Worm (Caenorhabditis elegans) whole organism, early embryonic: ENCODE measurements around the gene srbc-8.

Source experiments
- B0310.2 ChIP-seq: sonication (generic microtip); optimal IDR thresholded peaks from 2 replicates; lab custom pipeline; 2016; ENCODE audit warnings: mild to moderate bottlenecking, missing genetic modification characterization, missing compliant biosample characterization
- F13C5.2 ChIP-seq: sonication (generic microtip); optimal IDR thresholded peaks from 2 replicates; lab custom pipeline; 2017; ENCODE audit warnings: mild to moderate bottlenecking, missing genetic modification characterization, inconsistent platforms, missing compliant biosample characterization
- aly-1 ChIP-seq: sonication (generic microtip); optimal IDR thresholded peaks from 2 replicates; lab custom pipeline; 2016; ENCODE audit warnings: missing genetic modification characterization, missing compliant biosample characterization
- ama-1 ChIP-seq: fragments of 150-350 bp; optimal IDR thresholded peaks from 2 replicates; lab custom pipeline; 2014
- ceh-13 ChIP-seq: fragments of 200-800 bp; sonication (Bioruptor generic); optimal IDR thresholded peaks from 2 replicates; lab custom pipeline; 2018; ENCODE audit warnings: mild to moderate bottlenecking, missing genetic modification characterization, missing compliant biosample characterization
- ceh-36 ChIP-seq: sonication (generic microtip); optimal IDR thresholded peaks from 2 replicates; lab custom pipeline; 2016; ENCODE audit warnings: missing genetic modification characterization, inconsistent platforms, missing compliant biosample characterization
- ets-7 ChIP-seq: sonication (generic microtip); optimal IDR thresholded peaks from 2 replicates; lab custom pipeline; 2016; ENCODE audit warnings: missing genotype, missing genetic modification characterization, missing compliant biosample characterization
- flt-1 ChIP-seq: fragments of 200-800 bp; sonication (Bioruptor generic); IDR thresholded peaks from 2 replicates; pipeline ENCODE4 v1.3.6; 2022; ENCODE audit warnings: missing genetic modification characterization, missing compliant biosample characterization
- hmbx-1 ChIP-seq: sonication (generic microtip); optimal IDR thresholded peaks from 2 replicates; lab custom pipeline; 2016; ENCODE audit warnings: mild to moderate bottlenecking, missing genetic modification characterization, missing compliant biosample characterization
- hmg-4 ChIP-seq: fragments of 200-800 bp; sonication (Bioruptor generic); optimal IDR thresholded peaks from 2 replicates; lab custom pipeline; 2018; ENCODE audit warnings: mild to moderate bottlenecking, missing genetic modification characterization, missing compliant biosample characterization
- hnd-1 ChIP-seq: sonication (generic microtip); optimal IDR thresholded peaks from 2 replicates; lab custom pipeline; 2016; ENCODE audit warnings: missing genetic modification characterization, missing compliant biosample characterization
- pes-1 ChIP-seq: fragments of 200-800 bp; sonication (Bioruptor generic); IDR thresholded peaks from 2 replicates; pipeline ENCODE4 v1.3.6; 2022; ENCODE audit warnings: missing genetic modification reagents, missing genetic modification characterization, missing compliant biosample characterization
- scrt-1 ChIP-seq: fragments of 200-800 bp; sonication (Bioruptor generic); IDR thresholded peaks from 2 replicates; pipeline ENCODE4 v1.3.6; 2022; ENCODE audit warnings: missing genetic modification characterization, missing compliant biosample characterization
- sea-1 ChIP-seq: fragments of 200-800 bp; sonication (Bioruptor generic); conservative IDR thresholded peaks from 2 replicates; pipeline ENCODE4 v1.3.6; 2022; ENCODE audit warnings: missing genetic modification characterization, missing compliant biosample characterization
- tbx-11 ChIP-seq: fragments of 200-800 bp; sonication (Bioruptor generic); IDR thresholded peaks from 2 replicates; pipeline ENCODE4 v1.3.6; 2022; ENCODE audit warnings: missing genetic modification characterization, missing compliant biosample characterization
- tbx-37 ChIP-seq: fragments of 200-800 bp; sonication (Bioruptor generic); conservative IDR thresholded peaks from 2 replicates; pipeline ENCODE4 v1.3.6; 2022; ENCODE audit warnings: missing genetic modification reagents, missing genetic modification characterization, missing compliant biosample characterization
- tra-4 ChIP-seq: sonication (generic microtip); optimal IDR thresholded peaks from 2 replicates; lab custom pipeline; 2017; ENCODE audit warnings: missing genetic modification characterization, missing compliant biosample characterization

srbc-8 gene

ce11 chrV:7501194-7501593 is 16.3 kb upstream of the srbc-8 start:
- no peak for TF ChIP-seq scrt-1 (GFP tag; lab: Robert Waterston, UW)
- no peak for TF ChIP-seq tra-4
- no peak for TF ChIP-seq hmg-4 (GFP tag; lab: Kevin White, UChicago)
- no peak for TF ChIP-seq B0310.2 (tag; lab: Kevin White, UChicago)
- TF ChIP-seq aly-1 (tag; lab: Kevin White, UChicago): no peak
- TF ChIP-seq sea-1 (GFP tag; lab: Robert Waterston, UW): no peak
- no peak for TF ChIP-seq pes-1 (GFP tag; lab: Robert Waterston, UW)
- TF ChIP-seq ceh-36 (tag; lab: Kevin White, UChicago): no peak
- TF ChIP-seq ceh-13 (GFP tag; lab: Kevin White, UChicago): no peak
- no peak for TF ChIP-seq F13C5.2 (tag; lab: Kevin White, UChicago)

DNA sequence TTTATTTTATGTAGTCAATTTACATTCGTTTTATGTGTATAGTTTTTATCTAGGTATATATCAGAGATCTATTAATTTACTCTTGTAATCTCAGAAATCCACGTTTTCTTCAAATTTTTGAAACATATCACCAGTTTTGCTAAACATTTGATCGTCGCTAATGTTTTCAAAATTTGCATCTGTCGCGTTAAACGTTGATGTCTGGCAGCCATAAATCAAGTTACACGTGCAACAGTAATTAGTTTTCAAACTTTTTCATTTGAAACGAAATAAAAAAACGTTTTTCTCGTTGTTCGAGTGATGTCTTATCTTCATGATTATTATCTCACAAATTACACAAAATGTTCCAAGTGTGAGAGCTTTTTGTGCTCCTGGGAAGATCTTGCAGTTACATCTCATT is 12.5 kb upstream of the srbc-8 start, which contains the start of gene srh-79:
Gene srh-79 (plus strand): TSS at position 301 of the 400 bp plus-strand sequence.
- TF ChIP-seq pes-1 (GFP tag; lab: Robert Waterston, UW) (no peak), ama-1 (lab: Kevin White, UChicago) (no peak), ceh-36 (tag; lab: Kevin White, UChicago) (no peak), F13C5.2 (tag; lab: Kevin White, UChicago) (no peak), hnd-1 (tag; lab: Kevin White, UChicago) (no peak), hmg-4 (GFP tag; lab: Kevin White, UChicago) (no peak), tbx-11 (GFP tag; lab: Robert Waterston, UW) (no peak), ets-7 (no peak), flt-1 (GFP tag; lab: Robert Waterston, UW) (no peak), tbx-37 (GFP tag; lab: Robert Waterston, UW) (no peak), hmbx-1 (tag; lab: Kevin White, UChicago) (no peak), scrt-1 (GFP tag; lab: Robert Waterston, UW) (no peak), aly-1 (tag; lab: Kevin White, UChicago) (no peak), B0310.2 (tag; lab: Kevin White, UChicago) (no peak), sea-1 (GFP tag; lab: Robert Waterston, UW) (no peak), ceh-13 (GFP tag; lab: Kevin White, UChicago) (no peak), tra-4 (no peak)

ce11 chrV:7495189-7495588 is 10.3 kb upstream of the srbc-8 start, which contains the start of gene srbc-11:
TSS of gene srbc-11 (minus strand) at chrV:7495289.
- TF ChIP-seq F13C5.2 (tag; lab: Kevin White, UChicago) (no peak), hmg-4 (GFP tag; lab: Kevin White, UChicago) (no peak), aly-1 (tag; lab: Kevin White, UChicago) (no peak), tbx-11 (GFP tag; lab: Robert Waterston, UW) (no peak), ceh-36 (tag; lab: Kevin White, UChicago) (no peak), pes-1 (GFP tag; lab: Robert Waterston, UW) (no peak), scrt-1 (GFP tag; lab: Robert Waterston, UW) (no peak), ceh-13 (GFP tag; lab: Kevin White, UChicago) (no peak), hnd-1 (tag; lab: Kevin White, UChicago) (no peak)

DNA sequence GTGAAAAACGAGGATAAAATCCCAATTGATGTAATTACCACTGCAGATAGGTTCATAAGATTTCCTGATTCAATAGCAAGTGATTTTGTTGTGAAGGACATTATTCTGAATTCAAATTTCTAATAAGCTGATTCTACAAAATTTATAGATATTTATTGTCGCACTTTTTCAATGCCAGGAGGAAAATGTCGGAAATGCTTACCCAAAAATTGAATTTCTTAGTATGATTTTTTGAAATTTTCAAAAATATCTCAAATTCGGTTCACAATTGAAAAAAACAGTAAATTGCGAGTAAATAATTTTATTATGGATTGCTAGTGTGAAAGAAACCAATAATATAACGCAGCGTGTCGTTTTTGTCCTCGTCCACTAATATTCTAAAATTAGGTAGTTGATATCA is 8.0 kb upstream of the srbc-8 start, which contains the start of gene srbc-10:
Gene srbc-10 (minus strand): TSS at position 101 of the 400 bp plus-strand sequence.
- TF ChIP-seq B0310.2 (tag; lab: Kevin White, UChicago) (no peak), ama-1 (lab: Kevin White, UChicago) (no peak), scrt-1 (GFP tag; lab: Robert Waterston, UW) (no peak), ceh-36 (tag; lab: Kevin White, UChicago) (no peak), hnd-1 (tag; lab: Kevin White, UChicago) (no peak), tra-4 (no peak), sea-1 (GFP tag; lab: Robert Waterston, UW) (no peak), aly-1 (tag; lab: Kevin White, UChicago) (no peak), F13C5.2 (tag; lab: Kevin White, UChicago) (no peak), pes-1 (GFP tag; lab: Robert Waterston, UW) (no peak), hmg-4 (GFP tag; lab: Kevin White, UChicago) (no peak)

DNA sequence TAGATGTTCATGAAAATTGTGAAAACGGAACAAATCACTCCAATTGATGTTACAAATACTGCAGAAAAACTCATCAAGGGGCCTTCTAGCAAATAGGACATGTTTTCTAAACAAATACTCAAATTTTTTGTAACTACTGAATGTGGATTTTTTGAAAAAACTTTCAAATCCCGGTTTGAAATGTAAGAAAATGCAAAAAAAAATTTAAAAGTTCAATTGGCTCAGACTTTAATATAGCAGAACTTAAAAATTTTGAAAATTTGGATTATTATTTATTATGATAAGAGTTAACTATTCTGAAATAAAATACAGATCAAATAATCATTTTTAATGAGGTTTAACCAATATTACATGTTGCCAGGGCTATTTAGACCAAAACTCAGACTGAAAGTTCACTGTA is 5.4 kb upstream of the srbc-8 start, which contains the start of gene srbc-9:
Gene srbc-9 (minus strand): TSS at position 101 of the 400 bp plus-strand sequence.
- TF ChIP-seq ets-7: no peak

DNA sequence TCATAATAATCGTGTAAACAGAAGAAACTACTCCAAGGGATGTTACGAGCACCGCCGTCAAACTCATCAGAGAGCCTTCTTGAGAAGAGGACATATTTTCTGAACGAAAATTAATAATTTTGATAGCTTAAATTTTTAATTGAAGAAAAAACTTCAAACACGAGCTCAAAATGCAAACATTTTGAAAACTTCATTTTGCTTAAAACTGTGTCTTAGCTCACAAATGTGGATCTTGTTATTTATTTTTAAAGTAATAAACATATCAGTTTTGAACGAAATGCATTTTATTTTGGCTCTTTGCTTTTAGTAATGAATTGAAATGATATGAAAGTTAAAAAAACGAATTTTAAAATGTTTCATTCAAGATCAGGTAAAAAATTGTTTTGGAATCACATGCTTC is 2.6 kb upstream of the srbc-8 start, which contains the start of gene srbc-7:
Gene srbc-7 (minus strand): TSS at position 101 of the 400 bp plus-strand sequence.
- TF ChIP-seq ama-1 (lab: Kevin White, UChicago) (no peak), tbx-11 (GFP tag; lab: Robert Waterston, UW) (no peak), tra-4 (no peak), sea-1 (GFP tag; lab: Robert Waterston, UW) (no peak), flt-1 (GFP tag; lab: Robert Waterston, UW) (no peak), pes-1 (GFP tag; lab: Robert Waterston, UW) (no peak), scrt-1 (GFP tag; lab: Robert Waterston, UW) (no peak), ets-7 (no peak), ceh-13 (GFP tag; lab: Kevin White, UChicago) (no peak), F13C5.2 (tag; lab: Kevin White, UChicago) (no peak), hmg-4 (GFP tag; lab: Kevin White, UChicago) (no peak), ceh-36 (tag; lab: Kevin White, UChicago) (no peak), tbx-37 (GFP tag; lab: Robert Waterston, UW) (no peak), aly-1 (tag; lab: Kevin White, UChicago) (no peak), hmbx-1 (tag; lab: Kevin White, UChicago) (no peak), hnd-1 (tag; lab: Kevin White, UChicago) (no peak), B0310.2 (tag; lab: Kevin White, UChicago) (no peak)

- TF ChIP-seq tra-4 (no peak), hmg-4 (GFP tag; lab: Kevin White, UChicago) (no peak), B0310.2 (tag; lab: Kevin White, UChicago) (no peak), hmbx-1 (tag; lab: Kevin White, UChicago) (no peak), ceh-36 (tag; lab: Kevin White, UChicago) (no peak), tbx-37 (GFP tag; lab: Robert Waterston, UW) (no peak), tbx-11 (GFP tag; lab: Robert Waterston, UW) (no peak), ets-7 (no peak), pes-1 (GFP tag; lab: Robert Waterston, UW) (no peak), hnd-1 (tag; lab: Kevin White, UChicago) (no peak), scrt-1 (GFP tag; lab: Robert Waterston, UW) (no peak), aly-1 (tag; lab: Kevin White, UChicago) (no peak)
These were observed 4.0 kb downstream of the srbc-8 start, which contains the start of gene C18B10.6 for ce11 chrV:7480949-7481348. TSS of gene C18B10.6 (minus strand) at chrV:7481049.
